Fruit fly (Drosophila melanogaster): ENCODE results near the gene CG14325.
A peak's percentile ranks its signal among the peaks of the same experiment; 100 is the strongest.

Gene CG14325

DNA sequence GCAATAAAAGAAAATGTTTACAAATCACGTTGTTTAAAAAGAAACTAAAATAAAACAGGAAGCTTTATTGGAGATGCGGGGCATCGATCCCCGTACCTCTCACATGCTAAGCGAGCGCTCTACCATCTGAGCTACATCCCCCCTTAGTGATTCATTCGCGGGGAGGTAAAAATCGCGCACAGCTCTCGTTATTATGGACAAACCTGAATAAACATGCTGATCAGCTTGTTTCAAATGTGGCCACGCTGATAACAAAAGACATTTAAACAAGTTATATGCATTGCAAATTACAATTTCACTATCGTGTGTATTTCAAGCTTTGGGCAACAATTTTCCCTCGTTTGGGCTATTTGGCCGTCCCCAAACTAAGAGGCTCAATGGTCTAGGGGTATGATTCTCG lies 18.3 kb downstream of the CG14325 start (continued):
- TF ChIP-seq cg (GFP tag; optimal IDR thresholded peaks at IDR 0.05) (no peak), CG1602 (GFP tag; optimal IDR thresholded peaks at IDR 0.05) (no peak), YL-1 (GFP tag; optimal IDR thresholded peaks at IDR 0.05) (no peak), CG6683 (GFP tag; optimal IDR thresholded peaks at IDR 0.05) (no peak), CG31224 (GFP tag; IDR thresholded peaks at IDR 0.05) (no peak), CG4820 (GFP tag; optimal IDR thresholded peaks at IDR 0.05) (no peak), zfh1 (GFP tag; IDR thresholded peaks at IDR 0.05) (no peak), D (optimal IDR thresholded peaks at IDR 0.05) (no peak), D (GFP tag; optimal IDR thresholded peaks at IDR 0.05) (no peak), psq (GFP tag; optimal IDR thresholded peaks at IDR 0.05) (no peak), Chrac-16 (GFP tag; optimal IDR thresholded peaks at IDR 0.05) (no peak), H2.0 (GFP tag; IDR thresholded peaks at IDR 0.05) (no peak), CG6791 (GFP tag; IDR thresholded peaks at IDR 0.05; ENCODE audit: partially characterized antibody) (peak; percentile 60; the same call in 1 of the 3 replicates), scrt (GFP tag; optimal IDR thresholded peaks at IDR 0.05) (no peak), so (GFP tag; IDR thresholded peaks at IDR 0.05) (no peak), CG12942 (GFP tag; optimal IDR thresholded peaks at IDR 0.05) (no peak), CG2889 (GFP tag; IDR thresholded peaks at IDR 0.05) (no peak), wdn (GFP tag; IDR thresholded peaks at IDR 0.05) (no peak), chn (GFP tag; optimal IDR thresholded peaks at IDR 0.05) (no peak), CG1603 (tag; optimal IDR thresholded peaks at IDR 0.05) (no peak), Spps (tag; optimal IDR thresholded peaks at IDR 0.05) (no peak), Mes4 (GFP tag; optimal IDR thresholded peaks at IDR 0.05) (no peak), wek (GFP tag; optimal IDR thresholded peaks at IDR 0.05) (no peak), pnt (GFP tag; optimal IDR thresholded peaks at IDR 0.05) (no peak), CG17802 (tag; optimal IDR thresholded peaks at IDR 0.05) (no peak), CG14860 (GFP tag; IDR thresholded peaks at IDR 0.05; ENCODE audit: partially characterized antibody) (0 out of 3 replicates have a peak, but pooled peaks have one; percentile 45), ato (GFP tag; IDR thresholded peaks at IDR 0.05; ENCODE audit: partially characterized antibody) (peak; percentile 46; the same call in 1 of the 2 replicates), tin (GFP tag; optimal IDR thresholded peaks at IDR 0.05) (no peak), nerfin-1 (tag; optimal IDR thresholded peaks at IDR 0.05) (no peak), CG2199 (GFP tag; IDR thresholded peaks at IDR 0.05) (no peak), Bgb (GFP tag; IDR thresholded peaks at IDR 0.05; ENCODE audit: partially characterized antibody) (peak; percentile 61), Adf1 (GFP tag; IDR thresholded peaks at IDR 0.05) (no peak), CG33213 (GFP tag; optimal IDR thresholded peaks at IDR 0.05) (no peak), bcd (GFP tag; optimal IDR thresholded peaks at IDR 0.05) (no peak), aop (GFP tag; IDR thresholded peaks at IDR 0.05) (no peak), MBD-R2 (GFP tag; IDR thresholded peaks at IDR 0.05) (no peak), CG4424 (GFP tag; optimal IDR thresholded peaks at IDR 0.05) (no peak), dan (GFP tag; IDR thresholded peaks at IDR 0.05) (no peak), mirr (GFP tag; optimal IDR thresholded peaks at IDR 0.05) (peak; percentile 44), luna (GFP tag; optimal IDR thresholded peaks at IDR 0.05) (no peak), org-1 (GFP tag; optimal IDR thresholded peaks at IDR 0.05) (no peak), CG16813 (GFP tag; IDR thresholded peaks at IDR 0.05; ENCODE audit: partially characterized antibody) (peak; percentile 48; the same call in 2 of the 3 replicates), CG34376 (GFP tag; optimal IDR thresholded peaks at IDR 0.05) (peak; percentile 16), fd102C (GFP tag; optimal IDR thresholded peaks at IDR 0.05) (no peak), jumu (GFP tag; optimal IDR thresholded peaks at IDR 0.05) (no peak), hb (GFP tag; IDR thresholded peaks at IDR 0.05; ENCODE audit: partially characterized antibody) (peak; percentile 48; the same call in 1 of the 3 replicates), tup (GFP tag; optimal IDR thresholded peaks at IDR 0.05) (no peak), tna (GFP tag; IDR thresholded peaks at IDR 0.05; ENCODE audit: partially characterized antibody) (peak; percentile 64; the same call in 1 of the 2 replicates), CG2712 (tag; optimal IDR thresholded peaks at IDR 0.05) (no peak), nerfin-2 (GFP tag; IDR thresholded peaks at IDR 0.05; ENCODE audit: partially characterized antibody) (peak; percentile 67), GATAe (GFP tag; conservative IDR thresholded peaks at IDR 0.05) (no peak)
